Worm (Caenorhabditis elegans): ENCODE measurements around the gene F59E12.9.
"Not testable (repeated sequence)": the region's sequence is repeated elsewhere in the genome, so short reads cannot be mapped to it uniquely, and the experiment has no call there.

F59E12.9 gene

DNA sequence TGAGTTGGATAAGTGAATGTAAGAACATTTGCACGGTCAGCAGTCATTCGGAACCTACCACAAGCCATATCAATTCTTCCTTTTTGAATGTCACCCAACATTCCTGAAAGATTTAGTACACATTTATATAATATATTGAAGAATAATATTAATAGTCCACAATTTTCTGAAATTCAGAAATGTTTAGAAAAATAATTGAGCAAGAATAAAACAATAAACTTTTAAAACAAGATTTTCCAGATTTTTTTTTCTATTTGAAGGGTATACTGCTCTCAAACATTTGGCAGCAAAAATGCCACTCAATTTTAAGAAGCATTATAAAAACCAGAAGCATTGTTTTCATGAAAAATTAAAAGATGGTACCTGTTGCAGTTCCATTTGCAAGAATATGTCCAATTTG lies 10.0 kb downstream of the F59E12.9 start, which contains the start of gene F59E12.8:
TSS of gene F59E12.8 (minus strand) at position 101 of the 400 bp plus-strand sequence.
- TF ChIP-seq nhr-21 (tag; optimal IDR thresholded peaks at IDR 0.05) = no peak
- TF ChIP-seq nhr-12 (tag; optimal IDR thresholded peaks at IDR 0.05) = no peak
- TF ChIP-seq lin-39 (tag; optimal IDR thresholded peaks at IDR 0.05) = no peak
- no peak for TF ChIP-seq lsy-2 (tag; optimal IDR thresholded peaks at IDR 0.05)
- no peak for TF ChIP-seq ceh-82 (tag; optimal IDR thresholded peaks at IDR 0.05)
- no peak for TF ChIP-seq nhr-11 (tag; optimal IDR thresholded peaks at IDR 0.05)
- no peak for TF ChIP-seq ama-1 (optimal IDR thresholded peaks at IDR 0.05)
- TF ChIP-seq sma-9 (GFP tag; optimal IDR thresholded peaks at IDR 0.05) = no peak
- no peak for TF ChIP-seq sma-9 (tag; optimal IDR thresholded peaks at IDR 0.05)

DNA sequence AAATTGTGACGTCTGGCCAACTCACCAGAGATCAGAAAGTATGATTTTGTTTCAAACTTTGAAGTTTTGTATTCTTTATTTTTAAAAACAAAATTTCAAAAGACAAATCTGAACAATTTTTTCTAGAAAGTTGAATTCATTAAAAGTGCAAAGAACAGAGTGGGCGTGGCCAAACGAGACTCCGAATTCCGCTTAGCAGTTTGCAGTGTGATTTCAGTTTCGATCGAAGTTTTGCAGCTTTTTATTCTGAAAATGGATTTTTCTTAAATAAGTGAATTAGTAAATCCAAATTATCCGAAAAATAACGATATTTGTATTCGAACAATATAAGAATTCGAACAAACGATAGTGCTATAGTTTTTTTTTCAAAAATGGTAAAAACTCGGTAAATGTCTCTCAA lies 13.4 kb downstream of the F59E12.9 start:
- TF ChIP-seq sma-9 (GFP tag; optimal IDR thresholded peaks at IDR 0.05) = no peak
- no peak for TF ChIP-seq sma-9 (tag; optimal IDR thresholded peaks at IDR 0.05)
- TF ChIP-seq ceh-16 (tag; optimal IDR thresholded peaks at IDR 0.05) = no peak
- peak; percentile 13 for TF ChIP-seq gmeb-1 (tag; optimal IDR thresholded peaks at IDR 0.05)
- peak; percentile 60 for TF ChIP-seq C34F6.9 (tag; optimal IDR thresholded peaks at IDR 0.05)
- TF ChIP-seq elt-3 (tag; optimal IDR thresholded peaks at IDR 0.05) = no peak

DNA sequence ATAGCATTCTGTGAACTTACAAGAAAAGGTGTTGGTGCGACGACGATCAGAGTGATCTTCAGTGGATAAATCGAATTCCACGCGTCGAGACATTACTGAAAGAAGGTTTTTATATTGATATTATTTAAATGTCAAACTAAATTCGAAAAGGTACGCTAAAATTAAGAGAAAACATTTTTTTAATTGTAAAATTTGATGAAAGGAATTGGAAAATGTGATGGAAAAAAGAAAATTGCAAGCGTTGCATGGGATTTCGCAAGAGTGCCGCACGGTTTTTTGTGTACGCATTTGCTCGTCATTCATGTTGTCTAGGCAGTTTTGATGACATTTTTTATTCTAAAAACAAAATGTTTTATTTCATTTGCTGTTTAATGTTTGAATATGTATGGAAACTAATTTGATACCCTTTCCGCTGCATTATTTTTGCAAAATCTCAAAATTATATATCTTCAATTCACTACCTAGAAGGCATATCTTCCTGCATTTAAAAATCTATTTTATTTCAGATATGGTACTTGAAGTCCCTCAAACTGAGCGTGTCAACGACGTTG lies 15.9 kb downstream of the F59E12.9 start, which contains the start of the genes F59E12.6 and npl-4.1:
TSS of gene F59E12.6 (minus strand) at position 101 of the 551 bp plus-strand sequence.
TSS of gene npl-4.1 (plus strand) at position 501 of the 551 bp plus-strand sequence.
- not testable (repeated sequence) for TF ChIP-seq Y55F3AM.14 (GFP tag; optimal IDR thresholded peaks at IDR 0.05); nhr-21 (tag; optimal IDR thresholded peaks at IDR 0.05); nhr-129 (tag; optimal IDR thresholded peaks at IDR 0.05)

DNA sequence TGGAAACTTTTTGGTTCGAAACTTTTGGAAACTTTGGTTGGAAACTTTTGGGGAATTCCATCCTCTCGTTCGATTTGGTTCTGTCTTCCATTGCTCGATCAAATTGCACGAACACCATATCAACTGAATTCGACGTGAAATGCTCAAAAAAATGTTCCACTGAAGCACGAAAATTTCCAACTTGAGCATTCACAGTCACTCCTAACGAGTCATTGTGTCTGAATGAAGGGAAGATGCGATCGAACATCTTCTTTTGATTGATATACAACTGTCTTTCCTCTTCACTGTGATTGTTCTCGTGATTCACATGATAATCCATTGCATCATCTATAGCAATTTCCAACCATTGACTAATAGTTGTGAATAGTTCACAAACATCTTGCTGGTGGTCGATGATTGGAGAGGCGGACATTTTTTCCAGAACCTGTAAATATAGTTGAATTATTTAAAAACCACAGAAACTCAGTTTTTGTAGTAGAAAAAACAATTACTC lies 18.5 kb downstream of the F59E12.9 start, which contains the start of gene F59E12.15:
TSS of gene F59E12.15 (minus strand) at position 51 of the 493 bp plus-strand sequence.
- TF ChIP-seq lsy-2 (tag; optimal IDR thresholded peaks at IDR 0.05) (no peak), nhr-129 (tag; optimal IDR thresholded peaks at IDR 0.05) (peak; percentile 93)

DNA sequence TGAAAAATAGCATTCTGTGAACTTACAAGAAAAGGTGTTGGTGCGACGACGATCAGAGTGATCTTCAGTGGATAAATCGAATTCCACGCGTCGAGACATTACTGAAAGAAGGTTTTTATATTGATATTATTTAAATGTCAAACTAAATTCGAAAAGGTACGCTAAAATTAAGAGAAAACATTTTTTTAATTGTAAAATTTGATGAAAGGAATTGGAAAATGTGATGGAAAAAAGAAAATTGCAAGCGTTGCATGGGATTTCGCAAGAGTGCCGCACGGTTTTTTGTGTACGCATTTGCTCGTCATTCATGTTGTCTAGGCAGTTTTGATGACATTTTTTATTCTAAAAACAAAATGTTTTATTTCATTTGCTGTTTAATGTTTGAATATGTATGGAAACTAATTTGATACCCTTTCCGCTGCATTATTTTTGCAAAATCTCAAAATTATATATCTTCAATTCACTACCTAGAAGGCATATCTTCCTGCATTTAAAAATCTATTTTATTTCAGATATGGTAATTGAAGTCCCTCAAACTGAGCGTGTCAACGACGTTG lies 24.4 kb downstream of the F59E12.9 start, which contains the start of the genes eif-3.L and npl-4.2:
TSS of gene eif-3.L (minus strand) at position 101 of the 557 bp plus-strand sequence.
TSS of gene npl-4.2 (plus strand) at position 507 of the 557 bp plus-strand sequence.
- TF ChIP-seq sem-4, lin-39, peb-1 (tag; optimal IDR thresholded peaks at IDR 0.05): not testable (repeated sequence)

DNA sequence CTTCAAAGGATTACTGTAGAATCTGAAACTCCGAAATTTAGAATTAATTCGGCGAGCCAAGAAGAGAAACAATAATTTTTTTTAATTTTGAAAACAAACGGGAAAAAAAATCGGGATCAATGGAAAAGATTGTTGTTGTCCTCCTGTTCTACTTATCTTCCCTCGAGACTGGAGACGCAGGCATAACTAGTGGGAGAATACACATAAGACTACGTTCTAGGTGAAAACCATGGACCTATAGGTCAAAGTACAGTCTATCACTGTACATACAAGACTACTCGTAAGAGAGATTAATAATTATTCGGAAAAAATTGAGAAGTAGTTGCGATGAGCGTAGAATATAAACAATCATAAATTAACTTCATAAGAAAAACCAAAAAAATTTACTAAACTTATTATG lies 27.5 kb downstream of the F59E12.9 start, which contains the start of gene dhs-6:
TSS of gene dhs-6 (minus strand) at position 22 of the 400 bp plus-strand sequence.
- TF ChIP-seq fos-1 (tag; optimal IDR thresholded peaks at IDR 0.05) (peak; percentile 13), sma-9 (GFP tag; optimal IDR thresholded peaks at IDR 0.05) (peak; percentile 32), sma-9 (tag; optimal IDR thresholded peaks at IDR 0.05) (no peak), unc-55 (GFP tag; optimal IDR thresholded peaks at IDR 0.05) (no peak)

DNA sequence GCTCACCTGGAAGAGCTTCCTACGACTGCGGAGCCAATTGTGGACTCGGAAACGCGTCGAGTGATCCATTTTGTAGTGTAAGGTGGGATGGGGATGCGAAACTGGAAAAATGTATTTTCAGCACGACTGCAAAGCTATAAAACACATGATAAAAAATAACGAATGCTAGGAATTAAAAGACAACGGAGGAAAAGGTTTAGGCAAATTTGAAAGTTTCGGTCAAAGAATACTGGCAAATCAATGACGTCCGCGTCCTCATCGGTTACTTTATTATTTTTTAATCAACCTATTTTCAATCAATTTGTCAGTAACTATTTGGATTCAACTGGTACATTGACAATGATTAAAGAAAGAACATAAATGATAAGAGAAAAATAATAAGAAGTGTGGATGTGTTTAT lies 39.1 kb downstream of the F59E12.9 start, which contains the start of gene C17G10.7:
TSS of gene C17G10.7 (minus strand) at position 101 of the 400 bp plus-strand sequence.
- TF ChIP-seq nhr-129 (tag; optimal IDR thresholded peaks at IDR 0.05) (no peak), mbf-1 (tag; optimal IDR thresholded peaks at IDR 0.05) (no peak), ceh-82 (tag; optimal IDR thresholded peaks at IDR 0.05) (no peak), unc-39 (tag; optimal IDR thresholded peaks at IDR 0.05) (no peak), skn-1 (tag; optimal IDR thresholded peaks at IDR 0.05) (no peak), sma-9 (GFP tag; optimal IDR thresholded peaks at IDR 0.05) (no peak), sma-9 (tag; optimal IDR thresholded peaks at IDR 0.05) (no peak)

DNA sequence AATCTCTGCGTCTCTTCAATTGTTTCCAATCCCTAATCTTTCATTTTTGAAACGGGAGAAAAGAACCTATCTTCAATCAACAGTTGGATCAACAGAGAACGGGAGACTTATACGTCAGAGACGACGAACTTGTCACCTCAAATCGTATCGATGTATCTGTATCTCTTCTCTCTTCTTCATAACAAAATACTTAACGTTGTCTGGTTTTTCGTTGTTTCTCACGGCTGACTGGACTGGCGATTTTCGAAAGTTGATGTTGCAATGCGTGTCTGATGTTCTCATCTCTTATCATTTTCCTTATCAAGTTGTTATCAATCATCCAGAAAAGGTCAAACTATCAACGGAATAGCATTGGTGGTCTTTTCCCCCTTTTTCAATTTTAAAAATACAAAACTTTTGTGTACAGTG lies 41.3 kb downstream of the F59E12.9 start:
- peak; percentile 56 for TF ChIP-seq C34F6.9 (tag; optimal IDR thresholded peaks at IDR 0.05)
- TF ChIP-seq elt-1 (tag; optimal IDR thresholded peaks at IDR 0.05) = no peak
- peak; percentile 61 for TF ChIP-seq gmeb-1 (tag; optimal IDR thresholded peaks at IDR 0.05)
- TF ChIP-seq ceh-16 (tag; optimal IDR thresholded peaks at IDR 0.05) = peak; percentile 20
- no peak for TF ChIP-seq lin-13 (GFP tag; optimal IDR thresholded peaks at IDR 0.05)
- TF ChIP-seq egl-27 (tag; optimal IDR thresholded peaks at IDR 0.05) = peak; percentile 82
- TF ChIP-seq F13H6.1 (tag; optimal IDR thresholded peaks at IDR 0.05) = peak; percentile 10
- TF ChIP-seq nhr-11 (tag; optimal IDR thresholded peaks at IDR 0.05) = no peak
- TF ChIP-seq skn-1 (tag; optimal IDR thresholded peaks at IDR 0.05) = no peak
- peak; percentile 39 to 59 for TF ChIP-seq mdl-1 (tag; optimal IDR thresholded peaks at IDR 0.05)
- peak; percentile 72 for TF ChIP-seq blmp-1 (tag; optimal IDR thresholded peaks at IDR 0.05; ENCODE audit: insufficient read depth)
- TF ChIP-seq unc-55 (GFP tag; optimal IDR thresholded peaks at IDR 0.05) = no peak
- TF ChIP-seq nhr-21 (tag; optimal IDR thresholded peaks at IDR 0.05) = peak; percentile 92
- peak; percentile 97 for TF ChIP-seq sma-9 (GFP tag; optimal IDR thresholded peaks at IDR 0.05)
- TF ChIP-seq sma-9 (tag; optimal IDR thresholded peaks at IDR 0.05) = peak; percentile 63
- peak; percentile 64 for TF ChIP-seq sem-4 (tag; optimal IDR thresholded peaks at IDR 0.05)
- peak; percentile 6 for TF ChIP-seq Y55F3AM.14 (GFP tag; optimal IDR thresholded peaks at IDR 0.05)
- peak; percentile 79 for TF ChIP-seq nhr-129 (tag; optimal IDR thresholded peaks at IDR 0.05)
- peak; percentile 92 for TF ChIP-seq sma-3 (GFP tag; optimal IDR thresholded peaks at IDR 0.05)
- peak in 1 of 2 experiments; percentile 51 for TF ChIP-seq lsy-2 (tag; optimal IDR thresholded peaks at IDR 0.05)
- peak; percentile 92 for TF ChIP-seq nhr-25 (tag; optimal IDR thresholded peaks at IDR 0.05)
- peak; percentile 86 for TF ChIP-seq fos-1 (tag; optimal IDR thresholded peaks at IDR 0.05)
- no peak for TF ChIP-seq ztf-11 (tag; optimal IDR thresholded peaks at IDR 0.05)
- no peak for TF ChIP-seq lin-11 (tag; optimal IDR thresholded peaks at IDR 0.05)
